Worm (Caenorhabditis elegans) whole organism, L1 larva: ENCODE results near the gene ZK1248.19.
A peak's percentile ranks its signal among the peaks of the same experiment; 100 is the strongest.

Experiments used
- C16A3.4 ChIP-seq: fragments of 150-350 bp; optimal IDR thresholded peaks from 2 replicates; lab custom pipeline; 2014; ENCODE audit warnings: missing biosample characterization, missing genetic modification characterization
- Y116A8C.19 ChIP-seq: sonication (generic microtip); optimal IDR thresholded peaks from 2 replicates; lab custom pipeline; 2016; ENCODE audit warnings: missing compliant biosample characterization, missing genetic modification characterization, borderline replicate concordance
- ama-1 ChIP-seq: fragments of 150-350 bp; optimal IDR thresholded peaks from 2 replicates; lab custom pipeline; 2014
- ceh-8 ChIP-seq: fragments of 200-800 bp; sonication (Bioruptor generic); optimal IDR thresholded peaks from 2 replicates; lab custom pipeline; 2018; ENCODE audit warnings: mild to moderate bottlenecking, missing genetic modification characterization, moderate library complexity, missing compliant biosample characterization
- efl-1 ChIP-seq, 4 experiments: fragments of 150-350 bp; optimal IDR thresholded peaks in 3 of 4; peaks in 1 of 4; 1 replicate in 1 of 4; 2 replicates in 3 of 4; lab custom pipeline; 2014; ENCODE audit warnings: missing biosample characterization in 2 of 4, missing genetic modification characterization in 2 of 4, missing genetic modification reagents in 2 of 4
- egl-13 ChIP-seq: sonication (generic microtip); optimal IDR thresholded peaks from 2 replicates; lab custom pipeline; 2016; ENCODE audit warnings: missing genotype, missing genetic modification reagents, missing genetic modification characterization, missing compliant biosample characterization
- elt-2 ChIP-seq: sonication (generic microtip); optimal IDR thresholded peaks from 2 replicates; lab custom pipeline; 2016; ENCODE audit warnings: missing genetic modification characterization, mild to moderate bottlenecking, inconsistent platforms, missing compliant biosample characterization, missing genetic modification reagents
- fkh-4 ChIP-seq: sonication (generic microtip); optimal IDR thresholded peaks from 2 replicates; lab custom pipeline; 2016; ENCODE audit warnings: missing compliant biosample characterization, missing genetic modification characterization, borderline replicate concordance
- fos-1 ChIP-seq: fragments of 150-350 bp; optimal IDR thresholded peaks from 2 replicates; lab custom pipeline; 2014; ENCODE audit warnings: missing biosample characterization, missing genetic modification characterization
- hlh-4 ChIP-seq: sonication (generic microtip); optimal IDR thresholded peaks from 2 replicates; lab custom pipeline; 2016; ENCODE audit warnings: mild to moderate bottlenecking, missing genetic modification characterization, missing compliant biosample characterization
- hpl-2 ChIP-seq: fragments of 150-350 bp; optimal IDR thresholded peaks from 2 replicates; lab custom pipeline; 2014; ENCODE audit warnings: missing biosample characterization, missing genetic modification reagents, missing genetic modification characterization
- irx-1 ChIP-seq: sonication (generic microtip); optimal IDR thresholded peaks from 2 replicates; lab custom pipeline; 2016; ENCODE audit warnings: missing genetic modification characterization, missing compliant biosample characterization
- jun-1 ChIP-seq: fragments of 150-350 bp; optimal IDR thresholded peaks from 2 replicates; lab custom pipeline; 2014; ENCODE audit warnings: missing biosample characterization, missing genetic modification reagents, missing genetic modification characterization
- lin-14 ChIP-seq: fragments of 200-800 bp; sonication (Bioruptor generic); optimal IDR thresholded peaks from 2 replicates; lab custom pipeline; 2018; ENCODE audit warnings: mild to moderate bottlenecking, missing genetic modification characterization, moderate library complexity, missing compliant biosample characterization
- lin-35 ChIP-seq, 2 experiments: fragments of 150-350 bp; optimal IDR thresholded peaks; 2 replicates each; lab custom pipeline; 2014; ENCODE audit warnings: missing biosample characterization in 2 of 2, missing genetic modification characterization in 2 of 2, missing genetic modification reagents in 2 of 2
- lin-39 ChIP-seq: fragments of 150-350 bp; optimal IDR thresholded peaks from 2 replicates; lab custom pipeline; 2014; ENCODE audit warnings: missing biosample characterization, missing genetic modification reagents, missing genetic modification characterization
- lir-3 ChIP-seq: sonication (generic microtip); optimal IDR thresholded peaks from 2 replicates; lab custom pipeline; 2016; ENCODE audit warnings: mild to moderate bottlenecking, missing genetic modification characterization, moderate library complexity, missing compliant biosample characterization; ENCODE audit not compliant: poor library complexity
- mab-9 ChIP-seq: fragments of 200-800 bp; sonication (Bioruptor generic); IDR thresholded peaks from 2 replicates; pipeline ENCODE4 v1.3.6; 2022; ENCODE audit warnings: missing genetic modification reagents, missing genetic modification characterization, missing compliant biosample characterization
- mdl-1 ChIP-seq, 2 experiments: fragments of 150-350 bp; optimal IDR thresholded peaks; 2 replicates each; lab custom pipeline; 2014 to 2017; ENCODE audit warnings: missing biosample characterization in 2 of 2, missing genetic modification characterization in 2 of 2, inconsistent platforms in 1 of 2
- mep-1 ChIP-seq: fragments of 150-350 bp; optimal IDR thresholded peaks from 2 replicates; lab custom pipeline; 2014; ENCODE audit warnings: missing biosample characterization, missing genetic modification characterization
- nhr-11 ChIP-seq: fragments of 150-350 bp; optimal IDR thresholded peaks from 2 replicates; lab custom pipeline; 2014; ENCODE audit warnings: missing biosample characterization, missing genetic modification characterization
- nhr-19 ChIP-seq: fragments of 200-800 bp; sonication (Bioruptor generic); conservative IDR thresholded peaks from 2 replicates; pipeline ENCODE4 v1.3.6; 2022; ENCODE audit warnings: missing genetic modification characterization, missing compliant biosample characterization
- nhr-237 ChIP-seq: fragments of 150-350 bp; optimal IDR thresholded peaks from 2 replicates; lab custom pipeline; 2014; ENCODE audit warnings: missing biosample characterization, missing genetic modification characterization
- nhr-28 ChIP-seq: fragments of 150-350 bp; optimal IDR thresholded peaks from 2 replicates; lab custom pipeline; 2014; ENCODE audit warnings: missing biosample characterization, missing genetic modification characterization
- nhr-71 ChIP-seq: sonication (generic microtip); optimal IDR thresholded peaks from 2 replicates; lab custom pipeline; 2016; ENCODE audit warnings: mild to moderate bottlenecking, missing genetic modification characterization, moderate library complexity, missing compliant biosample characterization
- nhr-85 ChIP-seq: sonication (generic microtip); peaks from one replicate; lab custom pipeline; 2016; ENCODE audit warnings: missing genetic modification characterization, inconsistent platforms, missing compliant biosample characterization
- nhr-90 ChIP-seq: sonication (generic microtip); optimal IDR thresholded peaks from 2 replicates; lab custom pipeline; 2016; ENCODE audit warnings: mild to moderate bottlenecking, missing genetic modification characterization, missing compliant biosample characterization; ENCODE audit not compliant: poor library complexity
- pag-3 ChIP-seq: sonication (generic microtip); optimal IDR thresholded peaks from 2 replicates; lab custom pipeline; 2017; ENCODE audit warnings: missing genetic modification characterization, mild to moderate bottlenecking, missing compliant biosample characterization, antibody characterized with exemption, borderline replicate concordance; ENCODE audit not compliant: insufficient read depth
- pqm-1 ChIP-seq: sonication (generic microtip); optimal IDR thresholded peaks from 3 replicates; lab custom pipeline; 2017; ENCODE audit warnings: missing biosample characterization, missing genetic modification characterization
- rnt-1 ChIP-seq: sonication (generic microtip); optimal IDR thresholded peaks from 2 replicates; lab custom pipeline; 2016; ENCODE audit warnings: mild to moderate bottlenecking, missing genetic modification characterization, moderate library complexity, missing compliant biosample characterization
- skn-1 ChIP-seq: fragments of 150-350 bp; optimal IDR thresholded peaks from 2 replicates; lab custom pipeline; 2014; ENCODE audit warnings: missing biosample characterization, missing genetic modification characterization
- snu-23 ChIP-seq: sonication (generic microtip); optimal IDR thresholded peaks from 2 replicates; lab custom pipeline; 2016; ENCODE audit warnings: missing genetic modification characterization, missing compliant biosample characterization
- sptf-1 ChIP-seq: fragments of 150-350 bp; optimal IDR thresholded peaks from 2 replicates; lab custom pipeline; 2014; ENCODE audit warnings: missing biosample characterization, missing genetic modification characterization
- zag-1 ChIP-seq: fragments of 150-350 bp; optimal IDR thresholded peaks from 2 replicates; lab custom pipeline; 2014; ENCODE audit warnings: missing biosample characterization, missing genetic modification characterization
- ztf-11 ChIP-seq, 2 experiments: sonication (generic microtip); optimal IDR thresholded peaks; 2 replicates each; lab custom pipeline; 2016 to 2017; ENCODE audit warnings: missing genetic modification characterization in 2 of 2, missing biosample characterization in 1 of 2, missing compliant biosample characterization in 1 of 2
- ztf-4 ChIP-seq: fragments of 150-350 bp; optimal IDR thresholded peaks from 2 replicates; lab custom pipeline; 2014; ENCODE audit warnings: missing biosample characterization, missing genetic modification characterization

ZK1248.19 gene

ce11 chrII:5799553-5799952 lies 39.7 kb downstream of the ZK1248.19 start, which contains the start of gene K05F1.8:
Gene K05F1.8 (minus strand): TSS chrII:5799653.
- TF ChIP-seq jun-1 (tag; lab: Kevin White, UChicago) (no peak), lin-35 (GFP tag; optimal IDR thresholded peaks at IDR 0.05; lab: Kevin White, UChicago) (no peak), zag-1 (no peak), ztf-11 (tag; optimal IDR thresholded peaks at IDR 0.05; lab: Kevin White, UChicago) (no peak)

- TF ChIP-seq hpl-2 (GFP tag; lab: Kevin White, UChicago) (no peak), nhr-28 (no peak)
- TF ChIP-seq, all 84 proteins: peak for 0
Observed at ce11 chrII:5797348-5797977, 41.8 kb downstream of the ZK1248.19 start, which contains the start of the genes msp-63 and msp-142. Gene msp-63 (minus strand): TSS chrII:5797448. Gene msp-142 (plus strand): TSS chrII:5797927.

DNA sequence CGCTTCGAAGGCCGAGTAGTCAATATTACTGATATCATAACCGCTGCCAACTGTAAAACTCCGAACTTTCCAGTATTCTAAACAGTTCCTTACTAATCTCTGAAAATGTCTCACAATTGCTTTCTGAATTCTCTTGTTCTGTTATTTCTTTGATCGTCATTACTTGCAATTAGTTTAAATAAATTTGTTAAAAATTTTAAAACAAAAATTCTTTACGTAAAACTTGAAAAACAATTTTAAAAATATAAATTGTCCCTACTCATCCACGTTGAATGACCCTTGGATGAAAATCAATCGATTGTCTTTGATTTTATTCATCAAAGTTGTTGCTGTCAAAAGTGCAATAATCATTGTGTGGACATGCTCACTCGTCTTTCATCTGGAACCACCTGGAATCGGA lies 45.0 kb downstream of the ZK1248.19 start, which contains the start of gene acdh-8:
Gene acdh-8 (plus strand): TSS at position 301 of the 400 bp plus-strand sequence.
- TF ChIP-seq lin-35 (GFP tag; optimal IDR thresholded peaks at IDR 0.05; lab: Kevin White, UChicago) (no peak), Y116A8C.19 (tag; lab: Kevin White, UChicago) (no peak), fkh-4 (tag; lab: Kevin White, UChicago) (no peak), irx-1 (no peak), nhr-237 (tag; lab: Kevin White, UChicago) (no peak), nhr-85 (tag; lab: Kevin White, UChicago) (no peak), nhr-90 (tag; lab: Kevin White, UChicago) (no peak), C16A3.4 (tag; lab: Kevin White, UChicago) (no peak)

DNA sequence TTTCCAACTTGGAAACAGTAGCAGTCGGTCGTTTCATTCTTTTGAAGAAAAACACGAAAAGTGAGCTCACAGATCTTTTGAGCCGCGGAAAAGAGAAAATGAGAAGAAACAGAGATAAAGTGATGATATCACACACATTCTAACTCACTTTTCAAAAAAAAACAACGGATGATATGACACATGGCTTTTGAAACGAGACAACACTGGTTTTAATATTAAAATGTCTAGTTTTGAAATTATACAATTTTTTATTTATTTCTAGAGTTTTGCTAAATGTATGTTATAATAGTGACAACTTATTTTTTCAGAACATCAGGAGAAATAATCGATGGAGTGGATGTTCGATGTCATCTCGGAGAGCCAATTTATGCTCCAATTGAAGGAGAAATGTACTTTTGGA lies 46.7 kb downstream of the ZK1248.19 start, which contains the start of gene K05F1.14:
Gene K05F1.14 (minus strand): TSS at position 101 of the 400 bp plus-strand sequence.
- TF ChIP-seq egl-13 (tag; lab: Kevin White, UChicago), result no peak
- TF ChIP-seq fos-1 (tag; lab: Kevin White, UChicago), result no peak
- TF ChIP-seq elt-2 (tag; lab: Kevin White, UChicago), result no peak
- no peak for TF ChIP-seq ztf-4
- no peak for TF ChIP-seq mep-1
- no peak for TF ChIP-seq pqm-1 (tag; lab: Kevin White, UChicago)
- TF ChIP-seq hlh-4 (tag; lab: Kevin White, UChicago), result no peak
- no peak for TF ChIP-seq nhr-19 (GFP tag; lab: Robert Waterston, UW)
- TF ChIP-seq hpl-2 (GFP tag; lab: Kevin White, UChicago), result no peak
- no peak for TF ChIP-seq ceh-8 (GFP tag; lab: Kevin White, UChicago)
- TF ChIP-seq nhr-11 (tag; lab: Kevin White, UChicago), result no peak
- no peak for TF ChIP-seq lin-35 (GFP tag; optimal IDR thresholded peaks at IDR 0.05; lab: Kevin White, UChicago)
- TF ChIP-seq ama-1, result no peak
- no peak for TF ChIP-seq mab-9 (GFP tag; lab: Robert Waterston, UW)
- TF ChIP-seq efl-1 (optimal IDR thresholded peaks at IDR 0.05; lab: Kevin White, UChicago), result no peak
- TF ChIP-seq efl-1 (GFP tag; optimal IDR thresholded peaks at IDR 0.05 in 1 of 2; lab: Kevin White, UChicago), result no peak
- TF ChIP-seq lir-3, result no peak
- no peak for TF ChIP-seq lin-14 (GFP tag; lab: Kevin White, UChicago)
- no peak for TF ChIP-seq snu-23 (GFP tag; lab: Kevin White, UChicago)
- no peak for TF ChIP-seq mdl-1 (tag; optimal IDR thresholded peaks at IDR 0.05; lab: Kevin White, UChicago)
- TF ChIP-seq, all 84 proteins: peak for 0

- TF ChIP-seq nhr-71 (peak; percentile 0), lin-14 (GFP tag; lab: Kevin White, UChicago) (peak; percentile 58), lin-39 (tag; lab: Kevin White, UChicago) (no peak), efl-1 (optimal IDR thresholded peaks at IDR 0.05; lab: Kevin White, UChicago) (no peak), efl-1 (GFP tag; optimal IDR thresholded peaks at IDR 0.05 in 1 of 2; lab: Kevin White, UChicago) (peak in 1 of 2 experiments; percentile 42), sptf-1 (tag; lab: Kevin White, UChicago) (no peak), skn-1 (tag; lab: Kevin White, UChicago) (no peak), rnt-1 (tag; lab: Kevin White, UChicago) (peak; percentile 36), pag-3 (tag; lab: Kevin White, UChicago) (peak; percentile 89)
Observed at ce11 chrII:5790313-5790773, 48.9 kb downstream of the ZK1248.19 start, which contains the start of gene lect-2. Gene lect-2 (plus strand): TSS chrII:5790723.
